Worm (Caenorhabditis elegans): ENCODE measurements around the gene cst-1.
"Not testable (repeated sequence)": the region's sequence is repeated elsewhere in the genome, so short reads cannot be mapped to it uniquely, and the experiment has no call there.

cst-1 gene

DNA sequence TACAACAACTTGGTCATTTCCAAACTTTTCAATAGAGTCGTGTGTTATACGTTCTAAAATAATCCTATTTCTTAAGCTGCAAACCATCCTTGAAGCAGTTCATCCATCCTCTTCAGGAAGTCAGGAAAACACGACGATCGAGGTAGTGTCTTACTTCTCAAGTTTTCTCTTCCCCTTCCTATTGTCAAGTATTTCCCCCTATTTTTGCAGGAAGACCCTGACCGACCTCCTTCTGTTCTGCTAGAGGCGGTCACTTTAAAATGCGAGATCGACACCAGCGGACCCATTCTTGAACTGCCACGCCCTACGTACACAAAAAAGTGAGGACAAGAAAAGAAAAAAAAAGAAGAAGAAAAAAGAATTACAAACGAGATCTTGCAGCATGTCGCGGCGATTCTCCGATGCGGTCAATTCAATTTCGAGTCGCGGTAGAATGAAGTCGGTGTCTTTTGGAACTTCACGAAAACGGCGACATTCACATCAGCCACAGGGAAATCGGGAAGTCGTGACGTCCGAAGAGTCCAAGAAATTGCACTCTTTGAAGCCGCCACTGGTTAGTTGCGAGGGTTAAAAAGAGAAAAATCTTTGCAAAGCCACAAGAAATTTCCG is 16.5 kb upstream of the cst-1 start:
- TF ChIP-seq sma-9 (GFP tag; optimal IDR thresholded peaks at IDR 0.05) = no peak
- no peak for TF ChIP-seq sma-9 (tag; optimal IDR thresholded peaks at IDR 0.05)
- no peak for TF ChIP-seq egl-27 (tag; optimal IDR thresholded peaks at IDR 0.05)
- TF ChIP-seq aly-2 (tag; optimal IDR thresholded peaks at IDR 0.05) = no peak
- no peak for TF ChIP-seq F13H6.1 (tag; optimal IDR thresholded peaks at IDR 0.05)
- TF ChIP-seq zag-1 (tag; optimal IDR thresholded peaks at IDR 0.05) = no peak
- no peak for TF ChIP-seq mbf-1 (tag; optimal IDR thresholded peaks at IDR 0.05)
- no peak for TF ChIP-seq ztf-1 (GFP tag; conservative IDR thresholded peaks at IDR 0.05)
- TF ChIP-seq mab-5 (tag; optimal IDR thresholded peaks at IDR 0.05) = no peak
- no peak for TF ChIP-seq snpc-4 (tag; optimal IDR thresholded peaks at IDR 0.05)
- TF ChIP-seq nhr-6 (tag; optimal IDR thresholded peaks at IDR 0.05) = no peak
- TF ChIP-seq skn-1 (tag; optimal IDR thresholded peaks at IDR 0.05) = no peak
- no peak for TF ChIP-seq elt-3 (tag; optimal IDR thresholded peaks at IDR 0.05)
- TF ChIP-seq alr-1 (tag; optimal IDR thresholded peaks at IDR 0.05) = no peak
- no peak for TF ChIP-seq unc-39 (tag; optimal IDR thresholded peaks at IDR 0.05)
- TF ChIP-seq blmp-1 (tag; optimal IDR thresholded peaks at IDR 0.05; ENCODE audit: insufficient read depth) = no peak

DNA sequence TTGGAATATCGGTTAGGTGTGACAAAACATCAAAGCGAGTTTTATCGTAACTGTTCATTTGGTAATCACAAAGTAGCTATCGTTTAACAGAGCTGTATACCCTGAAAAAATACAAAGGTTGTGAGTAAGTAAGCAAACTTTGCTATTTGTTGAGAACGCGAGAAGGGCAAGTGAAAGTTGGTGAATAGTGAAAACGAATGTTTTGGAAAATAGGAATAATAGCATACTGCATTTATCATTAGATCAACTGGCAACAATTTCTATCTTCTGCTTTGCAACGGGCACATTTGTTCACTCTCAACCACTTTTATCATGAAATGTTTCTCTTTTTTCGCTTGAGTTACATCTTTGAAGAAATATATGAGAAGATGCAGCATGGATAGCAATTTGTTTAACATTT is 10.6 kb upstream of the cst-1 start, which contains the start of gene C24A8.5:
C24A8.5 (minus strand) TSS at position 101 of the 400 bp plus-strand sequence.
- TF ChIP-seq mab-5 (tag; optimal IDR thresholded peaks at IDR 0.05) (no peak), lin-39 (tag; optimal IDR thresholded peaks at IDR 0.05) (no peak), ztf-11 (tag; optimal IDR thresholded peaks at IDR 0.05) (no peak)

DNA sequence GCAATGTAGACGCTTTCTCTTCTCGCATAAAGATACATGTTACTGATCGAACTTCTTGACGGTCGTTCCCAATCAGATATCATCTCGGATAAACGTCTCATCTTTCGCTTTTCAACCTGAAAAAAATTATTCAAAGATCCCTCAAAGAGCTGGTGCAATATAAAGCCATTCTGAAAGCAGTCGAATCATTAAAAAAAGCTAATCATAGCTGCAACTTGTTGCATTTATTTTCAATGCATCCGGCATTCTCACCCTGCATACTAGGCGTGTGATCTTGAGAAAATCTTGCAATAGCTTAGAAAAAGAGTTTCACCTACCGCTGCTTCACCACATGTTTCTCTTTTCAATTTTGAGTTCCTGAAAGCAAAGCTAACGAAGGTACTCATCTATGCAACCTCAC is 7.1 kb upstream of the cst-1 start, which contains the start of gene C24A8.6:
C24A8.6 (minus strand) TSS at position 101 of the 400 bp plus-strand sequence.
- not testable (repeated sequence) for TF ChIP-seq nhr-25, nhr-11, ceh-82 (tag; optimal IDR thresholded peaks at IDR 0.05)

- not testable (repeated sequence) for TF ChIP-seq skn-1, nhr-23, nhr-10 (tag; optimal IDR thresholded peaks at IDR 0.05)
Measured at ce11 chrX:4335950-4336349, 3.5 kb upstream of the cst-1 start, which contains the start of gene cst-2. cst-2 (minus strand) TSS chrX:4336050.

- TF ChIP-seq lin-39 (tag; optimal IDR thresholded peaks at IDR 0.05) (no peak), nhr-129 (tag; optimal IDR thresholded peaks at IDR 0.05) (no peak), elt-1 (tag; optimal IDR thresholded peaks at IDR 0.05) (no peak), gmeb-1 (tag; optimal IDR thresholded peaks at IDR 0.05) (no peak), skn-1 (tag; optimal IDR thresholded peaks at IDR 0.05) (no peak), ztf-1 (GFP tag; conservative IDR thresholded peaks at IDR 0.05) (no peak)
Measured at ce11 chrX:4342730-4343129, 3.3 kb downstream of the cst-1 start.

- no peak for TF ChIP-seq unc-62 (GFP tag; optimal IDR thresholded peaks at IDR 0.05)
- no peak for TF ChIP-seq snpc-4 (tag; optimal IDR thresholded peaks at IDR 0.05)
- no peak for TF ChIP-seq nhr-12 (tag; optimal IDR thresholded peaks at IDR 0.05)
- no peak for TF ChIP-seq lin-13 (GFP tag; optimal IDR thresholded peaks at IDR 0.05)
- no peak for TF ChIP-seq nhr-10 (tag; optimal IDR thresholded peaks at IDR 0.05)
- no peak for TF ChIP-seq nhr-6 (tag; optimal IDR thresholded peaks at IDR 0.05)
- no peak for TF ChIP-seq nhr-21 (tag; optimal IDR thresholded peaks at IDR 0.05)
- no peak for TF ChIP-seq C34F6.9 (tag; optimal IDR thresholded peaks at IDR 0.05)
- TF ChIP-seq sem-4 (tag; optimal IDR thresholded peaks at IDR 0.05) = no peak
- TF ChIP-seq ceh-16 (tag; optimal IDR thresholded peaks at IDR 0.05) = no peak
- TF ChIP-seq fos-1 (tag; optimal IDR thresholded peaks at IDR 0.05) = no peak
Measured at ce11 chrX:4343915-4344314, 4.5 kb downstream of the cst-1 start, which contains the start of gene F14H12.3. F14H12.3 (plus strand) TSS chrX:4344215.

All from whole organism, L2 larva.